Worm (Caenorhabditis elegans): ENCODE results near the gene ssp-34.

- TF ChIP-seq snpc-4 (tag; optimal IDR thresholded peaks at IDR 0.05), result no peak
- no peak for TF ChIP-seq zag-1 (tag; optimal IDR thresholded peaks at IDR 0.05)
- TF ChIP-seq hpl-2 (GFP tag; optimal IDR thresholded peaks at IDR 0.05), result no peak
- TF ChIP-seq nhr-85 (tag), result no peak
- TF ChIP-seq unc-62 (GFP tag; optimal IDR thresholded peaks at IDR 0.05), result no peak
- no peak for TF ChIP-seq lin-14 (GFP tag; optimal IDR thresholded peaks at IDR 0.05)
- TF ChIP-seq lin-35 (GFP tag; optimal IDR thresholded peaks at IDR 0.05), result no peak
Measured at ce11 chrIV:10777600-10777999, 39.2 kb upstream of the ssp-34 start.
